Worm (Caenorhabditis elegans) whole organism, young adult: Measurements from ENCODE around the gene T08A9.13.

Experiments
- D2030.7 ChIP-seq: fragments of 200-800 bp; sonication (Bioruptor generic); IDR thresholded peaks from 2 replicates; pipeline ENCODE4 v1.3.6; 2022; ENCODE audit warnings: missing genetic modification reagents, missing genetic modification characterization, missing compliant biosample characterization
- attf-3 ChIP-seq: fragments of 200-800 bp; sonication (Bioruptor generic); conservative IDR thresholded peaks from 2 replicates; pipeline ENCODE4 v1.3.6; 2022; ENCODE audit warnings: missing genetic modification reagents, missing genetic modification characterization, missing compliant biosample characterization
- lin-40 ChIP-seq: sonication (generic microtip); optimal IDR thresholded peaks from 2 replicates; lab custom pipeline; 2016; ENCODE audit warnings: missing genetic modification characterization, mild to moderate bottlenecking, missing compliant biosample characterization, missing genotype, missing genetic modification reagents
- madf-10 ChIP-seq: sonication (generic microtip); optimal IDR thresholded peaks from 2 replicates; lab custom pipeline; 2016; ENCODE audit warnings: mild to moderate bottlenecking, missing genetic modification characterization, missing compliant biosample characterization
- nhr-179 ChIP-seq: sonication (generic microtip); optimal IDR thresholded peaks from 2 replicates; lab custom pipeline; 2016; ENCODE audit warnings: mild to moderate bottlenecking, missing genetic modification characterization, missing compliant biosample characterization
- nhr-80 ChIP-seq: sonication (generic microtip); optimal IDR thresholded peaks from 2 replicates; lab custom pipeline; 2016; ENCODE audit warnings: missing genetic modification characterization, missing compliant biosample characterization
- nhr-90 ChIP-seq: sonication (generic microtip); optimal IDR thresholded peaks from 2 replicates; lab custom pipeline; 2016; ENCODE audit warnings: missing genotype, mild to moderate bottlenecking, missing genetic modification characterization, missing compliant biosample characterization
- rpc-1 ChIP-seq, 2 experiments: fragments of 150-350 bp in 1 of 2; sonication (generic microtip) in 1 of 2; optimal IDR thresholded peaks; 2 replicates each; lab custom pipeline; 2014 to 2018; ENCODE audit warnings: missing biosample characterization in 1 of 2, missing genetic modification characterization in 1 of 2, missing genetic modification reagents in 1 of 2, missing genotype in 1 of 2
- snpc-3.4 ChIP-seq: sonication (generic microtip); optimal IDR thresholded peaks from 2 replicates; lab custom pipeline; 2017; ENCODE audit warnings: missing genetic modification characterization, mild to moderate bottlenecking, missing compliant biosample characterization, antibody characterized with exemption, moderate library complexity, missing genotype, missing genetic modification reagents
- somi-1 ChIP-seq: fragments of 200-800 bp; sonication (Bioruptor generic); optimal IDR thresholded peaks from 2 replicates; lab custom pipeline; 2018; ENCODE audit warnings: mild to moderate bottlenecking, missing genetic modification characterization, missing compliant biosample characterization
- sptf-2 ChIP-seq: fragments of 200-800 bp; sonication (Bioruptor generic); optimal IDR thresholded peaks from 2 replicates; lab custom pipeline; 2018; ENCODE audit warnings: mild to moderate bottlenecking, missing genetic modification characterization, missing compliant biosample characterization
- unc-62 ChIP-seq: fragments of 150-350 bp; optimal IDR thresholded peaks from 2 replicates; lab custom pipeline; 2014; ENCODE audit warnings: missing biosample characterization, missing genetic modification reagents, missing genetic modification characterization
- ztf-6 ChIP-seq: fragments of 200-800 bp; sonication (Bioruptor generic); IDR thresholded peaks from 2 replicates; pipeline ENCODE4 v1.3.6; 2022; ENCODE audit warnings: missing genetic modification reagents, missing genetic modification characterization, missing compliant biosample characterization

DNA sequence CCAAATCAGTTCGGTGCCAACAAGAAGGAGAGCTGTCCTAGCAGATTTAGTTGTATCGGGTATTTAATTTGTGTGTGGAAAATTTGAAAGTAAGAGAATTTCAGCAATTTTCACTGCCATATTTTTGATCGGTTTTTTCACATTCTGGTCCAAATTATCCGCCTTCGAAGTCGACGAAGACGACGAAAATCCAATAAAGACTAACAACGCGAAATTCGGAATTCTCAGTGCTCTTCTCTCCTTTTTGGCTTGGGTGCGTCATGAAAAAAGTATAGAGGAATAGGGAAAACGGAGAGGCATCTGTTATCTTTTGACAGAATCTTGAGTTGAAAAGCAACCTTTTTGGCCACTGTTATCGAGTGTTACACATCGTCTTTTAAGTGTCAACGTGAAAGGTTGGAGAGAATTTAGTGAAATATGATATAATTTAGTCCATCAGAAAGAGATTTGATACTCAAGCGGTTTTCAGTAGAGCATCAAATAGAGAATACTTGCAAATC lies 5.9 kb upstream of the T08A9.13 start:
- TF ChIP-seq attf-3 (no peak), ztf-6 (GFP tag; lab: Robert Waterston, UW) (no peak), snpc-3.4 (no peak), madf-10 (tag; lab: Kevin White, UChicago) (no peak), unc-62 (GFP tag; lab: Kevin White, UChicago) (no peak), nhr-90 (tag; lab: Kevin White, UChicago) (no peak), lin-40 (no peak), sptf-2 (GFP tag; lab: Kevin White, UChicago) (no peak), somi-1 (GFP tag; lab: Kevin White, UChicago) (no peak), nhr-80 (tag; lab: Kevin White, UChicago) (no peak), rpc-1 (optimal IDR thresholded peaks at IDR 0.05; lab: Kevin White, UChicago) (no peak), rpc-1 (tag; optimal IDR thresholded peaks at IDR 0.05; lab: Kevin White, UChicago) (no peak), D2030.7 (GFP tag; lab: Robert Waterston, UW) (no peak), nhr-179 (tag; lab: Kevin White, UChicago) (no peak)
